Worm (Caenorhabditis elegans) whole organism, young adult: Measurements from ENCODE around the gene F44E5.17.

Source experiments
- B0035.1 ChIP-seq: sonication (generic microtip); optimal IDR thresholded peaks from 2 replicates; lab custom pipeline; 2016; ENCODE audit warnings: missing genetic modification characterization, mild to moderate bottlenecking, missing compliant biosample characterization, missing genotype, missing genetic modification reagents
- F10E7.11 ChIP-seq: sonication (generic microtip); optimal IDR thresholded peaks from 2 replicates; lab custom pipeline; 2017; ENCODE audit warnings: mild to moderate bottlenecking, missing genetic modification characterization, moderate library complexity, missing compliant biosample characterization
- F22D6.2 ChIP-seq: sonication (generic microtip); optimal IDR thresholded peaks from 2 replicates; lab custom pipeline; 2016; ENCODE audit warnings: mild to moderate bottlenecking, missing genetic modification characterization, missing compliant biosample characterization
- F23B12.7 ChIP-seq: sonication (generic microtip); optimal IDR thresholded peaks from 2 replicates; lab custom pipeline; 2017; ENCODE audit warnings: missing genetic modification characterization, mild to moderate bottlenecking, missing compliant biosample characterization, antibody characterized with exemption, moderate library complexity; ENCODE audit not compliant: insufficient read depth
- F49E8.2 ChIP-seq: sonication (generic microtip); optimal IDR thresholded peaks from 3 replicates; lab custom pipeline; 2017; ENCODE audit warnings: missing genetic modification characterization, mild to moderate bottlenecking, missing compliant biosample characterization, antibody characterized with exemption, moderate library complexity; ENCODE audit not compliant: insufficient read depth
- F57A8.1 ChIP-seq: fragments of 200-800 bp; sonication (Bioruptor generic); optimal IDR thresholded peaks from 2 replicates; lab custom pipeline; 2018; ENCODE audit warnings: mild to moderate bottlenecking, missing genetic modification characterization, moderate library complexity, missing compliant biosample characterization
- F57C9.4 ChIP-seq: sonication (generic microtip); optimal IDR thresholded peaks from 2 replicates; lab custom pipeline; 2017; ENCODE audit warnings: mild to moderate bottlenecking, missing genetic modification characterization, missing compliant biosample characterization
- K11D2.4 ChIP-seq: fragments of 200-800 bp; sonication (Bioruptor generic); IDR thresholded peaks from 2 replicates; pipeline ENCODE4 v1.3.6; 2022; ENCODE audit warnings: missing genetic modification reagents, missing genetic modification characterization, missing compliant biosample characterization
- T26A5.8 ChIP-seq: sonication (generic microtip); optimal IDR thresholded peaks from 2 replicates; lab custom pipeline; 2016; ENCODE audit warnings: missing genetic modification characterization, missing compliant biosample characterization
- Y53F4B.3 ChIP-seq: fragments of 200-800 bp; sonication (Bioruptor generic); IDR thresholded peaks from 2 replicates; pipeline ENCODE4 v1.3.6; 2022; ENCODE audit warnings: missing genetic modification reagents, missing genetic modification characterization, missing compliant biosample characterization
- ZK185.1 ChIP-seq: sonication (generic microtip); optimal IDR thresholded peaks from 2 replicates; lab custom pipeline; 2016; ENCODE audit warnings: mild to moderate bottlenecking, missing genetic modification characterization, missing compliant biosample characterization; ENCODE audit not compliant: poor library complexity, severe bottlenecking
- ama-1 ChIP-seq, 3 experiments: fragments of 150-350 bp in 1 of 3; sonication (generic microtip) in 2 of 3; optimal IDR thresholded peaks; 2 replicates each; lab custom pipeline; 2014 to 2018; ENCODE audit warnings: missing biosample characterization in 2 of 3, missing genetic modification characterization in 2 of 3, missing genetic modification reagents in 2 of 3
- aptf-2 ChIP-seq: fragments of 200-800 bp; sonication (Bioruptor generic); conservative IDR thresholded peaks from 2 replicates; pipeline ENCODE4 v1.3.6; 2022; ENCODE audit warnings: missing genetic modification reagents, missing genetic modification characterization, missing compliant biosample characterization
- aptf-3 ChIP-seq: fragments of 200-800 bp; sonication (Bioruptor generic); IDR thresholded peaks from 2 replicates; pipeline ENCODE4 v1.3.6; 2022; ENCODE audit warnings: missing genetic modification characterization, missing compliant biosample characterization
- atf-7 ChIP-seq: sonication (generic microtip); optimal IDR thresholded peaks from 2 replicates; lab custom pipeline; 2017; ENCODE audit warnings: mild to moderate bottlenecking, missing genetic modification characterization, missing compliant biosample characterization
- attf-5 ChIP-seq: fragments of 200-800 bp; sonication (Bioruptor generic); optimal IDR thresholded peaks from 2 replicates; lab custom pipeline; 2018; ENCODE audit warnings: mild to moderate bottlenecking, missing genetic modification characterization, missing compliant biosample characterization
- attf-6 ChIP-seq: fragments of 200-800 bp; sonication (Bioruptor generic); IDR thresholded peaks from 2 replicates; pipeline ENCODE4 v1.3.6; 2022; ENCODE audit warnings: missing genetic modification reagents, missing genetic modification characterization, missing compliant biosample characterization
- bed-2 ChIP-seq: fragments of 200-800 bp; sonication (Bioruptor generic); IDR thresholded peaks from 2 replicates; pipeline ENCODE4 v1.3.6; 2022; ENCODE audit warnings: missing genetic modification reagents, missing genetic modification characterization, missing compliant biosample characterization
- ccch-3 ChIP-seq: fragments of 200-800 bp; sonication (Bioruptor generic); optimal IDR thresholded peaks from 2 replicates; lab custom pipeline; 2018; ENCODE audit warnings: mild to moderate bottlenecking, missing genetic modification characterization, missing compliant biosample characterization
- cebp-2 ChIP-seq: fragments of 200-800 bp; sonication (Bioruptor generic); IDR thresholded peaks from 2 replicates; pipeline ENCODE4 v1.3.6; 2022; ENCODE audit warnings: missing genetic modification characterization, missing compliant biosample characterization
- dpff-1 ChIP-seq: sonication (generic microtip); optimal IDR thresholded peaks from 2 replicates; lab custom pipeline; 2017; ENCODE audit warnings: mild to moderate bottlenecking, missing genetic modification characterization, missing compliant biosample characterization
- egrh-3 ChIP-seq: fragments of 200-800 bp; sonication (Bioruptor generic); IDR thresholded peaks from 2 replicates; pipeline ENCODE4 v1.3.6; 2022; ENCODE audit warnings: missing genetic modification reagents, missing genetic modification characterization, missing compliant biosample characterization
- ekl-4 ChIP-seq: fragments of 200-800 bp; sonication (Bioruptor generic); IDR thresholded peaks from 2 replicates; pipeline ENCODE4 v1.3.6; 2022; ENCODE audit warnings: missing genetic modification reagents, missing genetic modification characterization, missing compliant biosample characterization
- ets-4 ChIP-seq: fragments of 200-800 bp; sonication (Bioruptor generic); optimal IDR thresholded peaks from 2 replicates; lab custom pipeline; 2018; ENCODE audit warnings: mild to moderate bottlenecking, missing genetic modification characterization, missing compliant biosample characterization
- gei-17 ChIP-seq: fragments of 200-800 bp; sonication (Bioruptor generic); optimal IDR thresholded peaks from 2 replicates; lab custom pipeline; 2018; ENCODE audit warnings: mild to moderate bottlenecking, missing genetic modification characterization, missing compliant biosample characterization
- him-1 ChIP-seq: sonication (generic microtip); optimal IDR thresholded peaks from 2 replicates; lab custom pipeline; 2016; ENCODE audit warnings: missing genotype, missing genetic modification reagents, missing genetic modification characterization, missing compliant biosample characterization
- hrde-1 ChIP-seq: sonication (generic microtip); optimal IDR thresholded peaks from 2 replicates; lab custom pipeline; 2016; ENCODE audit warnings: missing genetic modification characterization, mild to moderate bottlenecking, missing compliant biosample characterization, moderate library complexity, missing genotype, missing genetic modification reagents, borderline replicate concordance
- let-607 ChIP-seq, 2 experiments: fragments of 200-800 bp in 1 of 2; sonication (Bioruptor generic) in 1 of 2; sonication (generic microtip) in 1 of 2; optimal IDR thresholded peaks; 2 replicates each; lab custom pipeline; 2016 to 2018; ENCODE audit warnings: mild to moderate bottlenecking in 2 of 2, missing compliant biosample characterization in 2 of 2, missing genetic modification characterization in 2 of 2, moderate library complexity in 2 of 2, missing genotype in 1 of 2
- lin-26 ChIP-seq: fragments of 200-800 bp; sonication (Bioruptor generic); IDR thresholded peaks from 2 replicates; pipeline ENCODE4 v1.3.6; 2022; ENCODE audit warnings: missing genetic modification reagents, missing genetic modification characterization, missing compliant biosample characterization
- lin-40 ChIP-seq: sonication (generic microtip); optimal IDR thresholded peaks from 2 replicates; lab custom pipeline; 2016; ENCODE audit warnings: missing genetic modification characterization, mild to moderate bottlenecking, missing compliant biosample characterization, missing genotype, missing genetic modification reagents
- lin-54 ChIP-seq: fragments of 200-800 bp; sonication (Bioruptor generic); optimal IDR thresholded peaks from 2 replicates; lab custom pipeline; 2018; ENCODE audit warnings: mild to moderate bottlenecking, missing genetic modification characterization, missing compliant biosample characterization
- madf-10 ChIP-seq: sonication (generic microtip); optimal IDR thresholded peaks from 2 replicates; lab custom pipeline; 2016; ENCODE audit warnings: mild to moderate bottlenecking, missing genetic modification characterization, missing compliant biosample characterization
- madf-6 ChIP-seq: fragments of 200-800 bp; sonication (Bioruptor generic); IDR thresholded peaks from 2 replicates; pipeline ENCODE4 v1.3.6; 2022; ENCODE audit warnings: missing genetic modification reagents, missing genetic modification characterization, missing compliant biosample characterization
- mcd-1 ChIP-seq: fragments of 200-800 bp; sonication (Bioruptor generic); IDR thresholded peaks from 2 replicates; pipeline ENCODE4 v1.3.6; 2022; ENCODE audit warnings: missing genetic modification reagents, missing genetic modification characterization, missing compliant biosample characterization
- nhr-120 ChIP-seq: fragments of 200-800 bp; sonication (Bioruptor generic); IDR thresholded peaks from 2 replicates; pipeline ENCODE4 v1.3.6; 2022; ENCODE audit warnings: missing genetic modification characterization, missing compliant biosample characterization
- nhr-27 ChIP-seq: fragments of 200-800 bp; sonication (Bioruptor generic); optimal IDR thresholded peaks from 2 replicates; lab custom pipeline; 2018; ENCODE audit warnings: mild to moderate bottlenecking, missing genetic modification characterization, moderate library complexity, missing compliant biosample characterization
- nhr-80 ChIP-seq: sonication (generic microtip); optimal IDR thresholded peaks from 2 replicates; lab custom pipeline; 2016; ENCODE audit warnings: missing genetic modification characterization, missing compliant biosample characterization
- nhr-90 ChIP-seq: sonication (generic microtip); optimal IDR thresholded peaks from 2 replicates; lab custom pipeline; 2016; ENCODE audit warnings: missing genotype, mild to moderate bottlenecking, missing genetic modification characterization, missing compliant biosample characterization
- sea-2 ChIP-seq: fragments of 200-800 bp; sonication (Bioruptor generic); IDR thresholded peaks from 2 replicates; pipeline ENCODE4 v1.3.6; 2022; ENCODE audit warnings: missing genetic modification characterization, missing compliant biosample characterization
- snpc-4 ChIP-seq, 5 experiments: fragments of 150-350 bp in 1 of 5; sonication (generic microtip) in 4 of 5; optimal IDR thresholded peaks; 2 replicates each; lab custom pipeline; 2014 to 2018; ENCODE audit warnings: missing genetic modification characterization in 5 of 5, missing biosample characterization in 3 of 5, antibody characterized with exemption in 2 of 5, mild to moderate bottlenecking in 2 of 5, missing compliant biosample characterization in 2 of 5, missing genotype in 2 of 5, moderate library complexity in 2 of 5, missing genetic modification reagents in 1 of 5
- tbx-9 ChIP-seq: sonication (generic microtip); optimal IDR thresholded peaks from 2 replicates; lab custom pipeline; 2016; ENCODE audit warnings: borderline replicate concordance, missing genetic modification characterization, inconsistent platforms, missing compliant biosample characterization
- tlf-1 ChIP-seq: fragments of 200-800 bp; sonication (Bioruptor generic); optimal IDR thresholded peaks from 2 replicates; lab custom pipeline; 2018; ENCODE audit warnings: mild to moderate bottlenecking, missing genetic modification characterization, missing compliant biosample characterization
- unc-130 ChIP-seq: sonication (generic microtip); optimal IDR thresholded peaks from 2 replicates; lab custom pipeline; 2016; ENCODE audit warnings: missing genetic modification reagents, missing genetic modification characterization, missing compliant biosample characterization
- zfh-2 ChIP-seq: fragments of 200-800 bp; sonication (Bioruptor generic); conservative IDR thresholded peaks from 2 replicates; pipeline ENCODE4 v1.3.6; 2022; ENCODE audit warnings: missing genetic modification reagents, missing genetic modification characterization, missing compliant biosample characterization
- ztf-25 ChIP-seq: fragments of 200-800 bp; sonication (Bioruptor generic); IDR thresholded peaks from 2 replicates; pipeline ENCODE4 v1.3.6; 2022; ENCODE audit warnings: missing genetic modification reagents, missing genetic modification characterization, missing compliant biosample characterization
- ztf-26 ChIP-seq: sonication (generic microtip); optimal IDR thresholded peaks from 2 replicates; lab custom pipeline; 2017; ENCODE audit warnings: missing genetic modification characterization, missing compliant biosample characterization
- ztf-3 ChIP-seq: fragments of 200-800 bp; sonication (Bioruptor generic); optimal IDR thresholded peaks from 2 replicates; lab custom pipeline; 2018; ENCODE audit warnings: mild to moderate bottlenecking, missing genetic modification characterization, missing compliant biosample characterization

F44E5.17 gene

ce11 chrII:11731174-11731724, 17.1 kb downstream of the F44E5.17 start:
- TF ChIP-seq ama-1 (optimal IDR thresholded peaks at IDR 0.05; lab: Kevin White, UChicago) (no peak), ama-1 (GFP tag; optimal IDR thresholded peaks at IDR 0.05; lab: Kevin White, UChicago) (no peak), ekl-4 (peak; percentile 50; the same call in 1 of the 2 replicates), lin-40 (tag; lab: Kevin White, UChicago) (peak; percentile 63), bed-2 (GFP tag; lab: Robert Waterston, UW) (no peak), F57C9.4 (tag; lab: Kevin White, UChicago) (no peak), nhr-80 (tag; lab: Kevin White, UChicago) (peak; percentile 62), cebp-2 (GFP tag; lab: Robert Waterston, UW) (no peak), ztf-3 (GFP tag; lab: Kevin White, UChicago) (no peak), K11D2.4 (GFP tag; lab: Robert Waterston, UW) (no peak), lin-54 (no peak), atf-7 (tag; lab: Kevin White, UChicago) (peak; percentile 20), ZK185.1 (tag; lab: Kevin White, UChicago) (peak; percentile 59), unc-130 (GFP tag; lab: Kevin White, UChicago) (no peak), F22D6.2 (no peak), ccch-3 (GFP tag; lab: Kevin White, UChicago) (no peak), lin-26 (no peak), ztf-26 (tag; lab: Kevin White, UChicago) (peak; percentile 49), T26A5.8 (peak; percentile 26), sea-2 (GFP tag; lab: Robert Waterston, UW) (no peak), aptf-3 (GFP tag; lab: Robert Waterston, UW) (no peak), attf-6 (no peak), snpc-4 (GFP tag; optimal IDR thresholded peaks at IDR 0.05; lab: Kevin White, UChicago) (no peak), snpc-4 (tag; optimal IDR thresholded peaks at IDR 0.05; lab: Kevin White, UChicago) (peak in 1 of 4 experiments; percentile 13), F57A8.1 (GFP tag; lab: Kevin White, UChicago) (no peak), dpff-1 (no peak), him-1 (tag; lab: Kevin White, UChicago) (no peak), Y53F4B.3 (GFP tag; lab: Robert Waterston, UW) (no peak), tbx-9 (tag; lab: Kevin White, UChicago) (no peak), nhr-27 (no peak), nhr-120 (no peak), tlf-1 (GFP tag; lab: Kevin White, UChicago) (peak; percentile 47), ztf-25 (GFP tag; lab: Robert Waterston, UW) (no peak), egrh-3 (GFP tag; lab: Robert Waterston, UW) (no peak), gei-17 (GFP tag; lab: Kevin White, UChicago) (peak; percentile 67), madf-10 (tag; lab: Kevin White, UChicago) (peak; percentile 58), zfh-2 (GFP tag; lab: Robert Waterston, UW) (0 out of 2 replicates have a peak, but pooled peaks have one; percentile 23), ets-4 (GFP tag; lab: Kevin White, UChicago) (no peak), mcd-1 (GFP tag; lab: Robert Waterston, UW) (peak; percentile 66), nhr-90 (tag; lab: Kevin White, UChicago) (peak; percentile 48), F23B12.7 (tag; lab: Kevin White, UChicago) (no peak), let-607 (tag; optimal IDR thresholded peaks at IDR 0.05; lab: Kevin White, UChicago) (peak in 1 of 2 experiments; percentile 9), F10E7.11 (no peak), hrde-1 (tag; lab: Kevin White, UChicago) (no peak), F49E8.2 (tag; lab: Kevin White, UChicago) (no peak), madf-6 (peak; percentile 20), B0035.1 (no peak), attf-5 (GFP tag; lab: Kevin White, UChicago) (no peak), aptf-2 (no peak)
